Fruit fly (Drosophila melanogaster): ENCODE results near the gene CG13005.

The CG13005 gene

dm6 chrX:16791920-16792829, 11.3 kb upstream of the CG13005 start, which contains the start of gene CG4768 (continued):
- TF ChIP-seq otp (GFP tag; IDR thresholded peaks at IDR 0.05): no peak
- TF ChIP-seq Six4 (GFP tag; optimal IDR thresholded peaks at IDR 0.05): no peak
- TF ChIP-seq CG1603 (tag; optimal IDR thresholded peaks at IDR 0.05): no peak
- TF ChIP-seq CG10366 (GFP tag; IDR thresholded peaks at IDR 0.05): no peak
- no peak for TF ChIP-seq Ets97D (GFP tag; optimal IDR thresholded peaks at IDR 0.05)
- no peak for TF ChIP-seq az2 (GFP tag; optimal IDR thresholded peaks at IDR 0.05)
- TF ChIP-seq CG30431 (GFP tag; optimal IDR thresholded peaks at IDR 0.05): no peak
- no peak for TF ChIP-seq rib (GFP tag; IDR thresholded peaks at IDR 0.05)
- TF ChIP-seq CG10274 (GFP tag; optimal IDR thresholded peaks at IDR 0.05): no peak
- no peak for TF ChIP-seq unpg (GFP tag; optimal IDR thresholded peaks at IDR 0.05)
- no peak for TF ChIP-seq CG34422 (GFP tag; IDR thresholded peaks at IDR 0.05)
- no peak for TF ChIP-seq shn (GFP tag; optimal IDR thresholded peaks at IDR 0.05)
- no peak for TF ChIP-seq CG6175 (GFP tag; IDR thresholded peaks at IDR 0.05)
- no peak for TF ChIP-seq Dp (GFP tag; optimal IDR thresholded peaks at IDR 0.05)
- no peak for TF ChIP-seq Lpt (GFP tag; optimal IDR thresholded peaks at IDR 0.05)
- no peak for TF ChIP-seq CG12071 (GFP tag; optimal IDR thresholded peaks at IDR 0.05)
- TF ChIP-seq dati (GFP tag; IDR thresholded peaks at IDR 0.05): no peak
- no peak for TF ChIP-seq amos (GFP tag; IDR thresholded peaks at IDR 0.05; ENCODE audit: partially characterized antibody)
- TF ChIP-seq Nf-YA (GFP tag; IDR thresholded peaks at IDR 0.05): no peak
- no peak for TF ChIP-seq sug (tag; optimal IDR thresholded peaks at IDR 0.05)
- no peak for TF ChIP-seq jigr1 (GFP tag; IDR thresholded peaks at IDR 0.05)
- TF ChIP-seq crp (GFP tag; optimal IDR thresholded peaks at IDR 0.05): no peak
- TF ChIP-seq toy (GFP tag; IDR thresholded peaks at IDR 0.05): no peak
- TF ChIP-seq CG7357 (GFP tag; IDR thresholded peaks at IDR 0.05): no peak
- no peak for TF ChIP-seq CG8765 (GFP tag; IDR thresholded peaks at IDR 0.05)
- TF ChIP-seq Dbx (GFP tag; IDR thresholded peaks at IDR 0.05): no peak
- TF ChIP-seq nerfin-1 (tag; optimal IDR thresholded peaks at IDR 0.05): no peak
- no peak for TF ChIP-seq dm (GFP tag; optimal IDR thresholded peaks at IDR 0.05)
- no peak for TF ChIP-seq CG4730 (GFP tag; IDR thresholded peaks at IDR 0.05)
- no peak for TF ChIP-seq hbn (GFP tag; IDR thresholded peaks at IDR 0.05; ENCODE audit: partially characterized antibody)
- no peak for TF ChIP-seq zen (tag; optimal IDR thresholded peaks at IDR 0.05)
- no peak for TF ChIP-seq en (GFP tag; optimal IDR thresholded peaks at IDR 0.05)
- TF ChIP-seq Ada2b (GFP tag; IDR thresholded peaks at IDR 0.05): no peak
- TF ChIP-seq unc-4 (GFP tag; IDR thresholded peaks at IDR 0.05; ENCODE audit: partially characterized antibody): 0 out of 2 replicates have a peak, but pooled peaks have one; percentile 21
- TF ChIP-seq Ravus (GFP tag; IDR thresholded peaks at IDR 0.05): no peak
- TF ChIP-seq CG9932 (GFP tag; IDR thresholded peaks at IDR 0.05): no peak
- TF ChIP-seq CG1647 (GFP tag; optimal IDR thresholded peaks at IDR 0.05): no peak
- no peak for TF ChIP-seq Scr (GFP tag; IDR thresholded peaks at IDR 0.05; ENCODE audit: partially characterized antibody)
- peak; percentile 90 for TF ChIP-seq CG17385 (GFP tag; optimal IDR thresholded peaks at IDR 0.05)
- no peak for TF ChIP-seq CG30403 (GFP tag; optimal IDR thresholded peaks at IDR 0.05)
- no peak for TF ChIP-seq CG15696 (tag; optimal IDR thresholded peaks at IDR 0.05)
- TF ChIP-seq YL-1 (GFP tag; optimal IDR thresholded peaks at IDR 0.05): peak; percentile 10
- TF ChIP-seq gfzf (GFP tag; optimal IDR thresholded peaks at IDR 0.05): no peak
- peak; percentile 73 for TF ChIP-seq row (GFP tag; IDR thresholded peaks at IDR 0.05)
- TF ChIP-seq HLHmδ (GFP tag; optimal IDR thresholded peaks at IDR 0.05): no peak
- no peak for TF ChIP-seq CG12219 (GFP tag; optimal IDR thresholded peaks at IDR 0.05)
- no peak for TF ChIP-seq sisA (GFP tag; IDR thresholded peaks at IDR 0.05)
- no peak for TF ChIP-seq Fer3 (tag; optimal IDR thresholded peaks at IDR 0.05)
- no peak for TF ChIP-seq CG6854 (GFP tag; optimal IDR thresholded peaks at IDR 0.05)
- 0 out of 2 replicates have a peak, but pooled peaks have one; percentile 13 for TF ChIP-seq CG31441 (GFP tag; IDR thresholded peaks at IDR 0.05)

Data from whole organism, embryonic.